Fruit fly (Drosophila melanogaster) whole organism, wandering third instar larva: Measurements from ENCODE around the gene CG32944.

ENCODE experiments used
- Abd-B ChIP-seq: fragments of >200 bp; optimal IDR thresholded peaks from 2 replicates; lab custom pipeline; 2017; ENCODE audit warnings: missing biosample characterization, missing genetic modification characterization
- CG32264 ChIP-seq: fragments of 200-800 bp; sonication (Bioruptor generic); optimal IDR thresholded peaks from 2 replicates; lab custom pipeline; 2016; ENCODE audit warnings: missing biosample characterization, missing genetic modification characterization
- CG9705 ChIP-seq: fragments of 200-800 bp; sonication (Bioruptor generic); optimal IDR thresholded peaks from 2 replicates; lab custom pipeline; 2018; ENCODE audit warnings: missing biosample characterization, mild to moderate bottlenecking, missing genetic modification characterization
- CrebA ChIP-seq: fragments of 200-800 bp; sonication (Bioruptor generic); optimal IDR thresholded peaks from 2 replicates; lab custom pipeline; 2016; ENCODE audit warnings: missing biosample characterization, mild to moderate bottlenecking, missing genetic modification characterization, borderline replicate concordance
- Dfd ChIP-seq: fragments of >200 bp; optimal IDR thresholded peaks from 2 replicates; lab custom pipeline; 2017; ENCODE audit warnings: missing biosample characterization, missing genetic modification characterization
- Dif ChIP-seq: fragments of 200-275, 200-300 bp; sonication (Bioruptor generic); optimal IDR thresholded peaks from 2 replicates; lab custom pipeline; 2018; ENCODE audit warnings: missing biosample characterization, missing genetic modification characterization; ENCODE audit not compliant: partially characterized antibody
- GATAd ChIP-seq: sonication (Bioruptor generic); optimal IDR thresholded peaks from 2 replicates; lab custom pipeline; 2016; ENCODE audit warnings: missing biosample characterization, missing genetic modification characterization
- HLH106 ChIP-seq: fragments of 200-800 bp; optimal IDR thresholded peaks from 3 replicates; lab custom pipeline; 2019; ENCODE audit warnings: missing biosample characterization, mild to moderate bottlenecking, missing genetic modification characterization, moderate library complexity
- Hnf4 ChIP-seq: fragments of 200-800 bp; sonication (Bioruptor generic); optimal IDR thresholded peaks from 2 replicates; lab custom pipeline; 2016; ENCODE audit warnings: missing biosample characterization, mild to moderate bottlenecking, missing genetic modification characterization
- Hr78 ChIP-seq: fragments of >200 bp; optimal IDR thresholded peaks from 2 replicates; lab custom pipeline; 2017; ENCODE audit warnings: missing biosample characterization, missing genetic modification characterization
- Hr83 ChIP-seq: fragments of 200-300 bp; sonication (Bioruptor generic); optimal IDR thresholded peaks from 2 replicates; lab custom pipeline; 2016; ENCODE audit warnings: missing biosample characterization, mild to moderate bottlenecking, missing genetic modification characterization, moderate library complexity; ENCODE audit not compliant: poor library complexity, severe bottlenecking
- Jra ChIP-seq: sonication (Bioruptor generic); optimal IDR thresholded peaks from 2 replicates; lab custom pipeline; 2016; ENCODE audit warnings: missing biosample characterization, missing genetic modification characterization
- Mio ChIP-seq: sonication (Bioruptor generic); optimal IDR thresholded peaks from 2 replicates; lab custom pipeline; 2016; ENCODE audit warnings: missing biosample characterization, missing genetic modification characterization
- Myc ChIP-seq: fragments of >200 bp; optimal IDR thresholded peaks from 2 replicates; lab custom pipeline; 2017
- N ChIP-seq: fragments of >200 bp; optimal IDR thresholded peaks from 2 replicates; lab custom pipeline; 2018; ENCODE audit warnings: missing biosample characterization, missing external identifiers, missing genetic modification characterization
- OdsH ChIP-seq: fragments of 200-800 bp; sonication (Bioruptor generic); optimal IDR thresholded peaks from 2 replicates; lab custom pipeline; 2016; ENCODE audit warnings: missing biosample characterization, mild to moderate bottlenecking, missing genetic modification characterization
- Rel ChIP-seq, 2 experiments: fragments of 200-800 bp; sonication (Bioruptor generic) in 1 of 2; optimal IDR thresholded peaks; 2 replicates in 1 of 2; 3 replicates in 1 of 2; lab custom pipeline; 2016 to 2019; ENCODE audit warnings: mild to moderate bottlenecking in 2 of 2, missing biosample characterization in 2 of 2, missing genetic modification characterization in 2 of 2, moderate library complexity in 1 of 2
- Sp1 ChIP-seq: fragments of 200-800 bp; sonication (Bioruptor generic); optimal IDR thresholded peaks from 3 replicates; lab custom pipeline; 2019; ENCODE audit warnings: missing biosample characterization, mild to moderate bottlenecking, missing genetic modification characterization, moderate library complexity
- Vsx2 ChIP-seq: fragments of 200-300, 225-300 bp; sonication (Bioruptor generic); optimal IDR thresholded peaks from 2 replicates; lab custom pipeline; 2018; ENCODE audit warnings: missing biosample characterization, missing genetic modification characterization; ENCODE audit not compliant: partially characterized antibody
- br ChIP-seq: fragments of 200-800 bp; sonication (Bioruptor generic); optimal IDR thresholded peaks from 2 replicates; lab custom pipeline; 2016; ENCODE audit warnings: missing biosample characterization, missing genetic modification characterization
- brk ChIP-seq: fragments of 200-800 bp; sonication (Bioruptor generic); optimal IDR thresholded peaks from 2 replicates; lab custom pipeline; 2016; ENCODE audit warnings: missing biosample characterization, mild to moderate bottlenecking, missing genetic modification characterization
- dl ChIP-seq, 2 experiments: fragments of 175-275, 200-275 bp in 1 of 2; fragments of 200-275 bp in 1 of 2; sonication (Bioruptor generic); optimal IDR thresholded peaks; lab custom pipeline; 2018; ENCODE audit warnings: mild to moderate bottlenecking in 2 of 2, missing biosample characterization in 2 of 2, missing genetic modification characterization in 2 of 2, moderate library complexity in 2 of 2; ENCODE audit not compliant: partially characterized antibody in 2 of 2, insufficient read depth in 1 of 2
- dmrt93B ChIP-seq: fragments of 200-800 bp; sonication (Bioruptor generic); optimal IDR thresholded peaks from 2 replicates; lab custom pipeline; 2018; ENCODE audit warnings: missing biosample characterization, mild to moderate bottlenecking, missing genetic modification characterization
- dsf ChIP-seq: sonication (Bioruptor generic); optimal IDR thresholded peaks from 2 replicates; lab custom pipeline; 2016; ENCODE audit warnings: missing biosample characterization, missing genetic modification characterization, borderline replicate concordance
- ey ChIP-seq: fragments of 200-800 bp; sonication (Bioruptor generic); optimal IDR thresholded peaks from 2 replicates; lab custom pipeline; 2016; ENCODE audit warnings: missing biosample characterization, missing genetic modification characterization
- foxo ChIP-seq, 2 experiments: fragments of 200-800 bp; sonication (Bioruptor generic); optimal IDR thresholded peaks; 2 replicates in 1 of 2; 3 replicates in 1 of 2; lab custom pipeline; 2016 to 2017; ENCODE audit warnings: missing biosample characterization in 2 of 2, missing genetic modification characterization in 2 of 2
- fru ChIP-seq: fragments of 200-800 bp; sonication (Bioruptor generic); optimal IDR thresholded peaks from 3 replicates; lab custom pipeline; 2016; ENCODE audit warnings: missing biosample characterization, mild to moderate bottlenecking, missing genetic modification characterization
- h ChIP-seq: fragments of 200-800 bp; sonication (Bioruptor generic); optimal IDR thresholded peaks from 3 replicates; lab custom pipeline; 2016; ENCODE audit warnings: missing biosample characterization, mild to moderate bottlenecking, missing genetic modification characterization
- jim ChIP-seq: fragments of 175-275, 200-325 bp; sonication (Bioruptor generic); optimal IDR thresholded peaks from 2 replicates; lab custom pipeline; 2016; ENCODE audit warnings: missing biosample characterization, mild to moderate bottlenecking, missing genetic modification characterization
- lola ChIP-seq: fragments of >200 bp; optimal IDR thresholded peaks from 2 replicates; lab custom pipeline; 2017; ENCODE audit warnings: missing biosample characterization, missing genetic modification characterization
- pan ChIP-seq: fragments of >200 bp; optimal IDR thresholded peaks from 2 replicates; lab custom pipeline; 2017
- psq ChIP-seq: fragments of 200-800 bp; sonication (Bioruptor generic); optimal IDR thresholded peaks from 3 replicates; lab custom pipeline; 2017; ENCODE audit warnings: missing biosample characterization, mild to moderate bottlenecking, missing genetic modification characterization, moderate library complexity
- rgr ChIP-seq: fragments of 200-800 bp; sonication (Bioruptor generic); optimal IDR thresholded peaks from 3 replicates; lab custom pipeline; 2016; ENCODE audit warnings: missing biosample characterization, mild to moderate bottlenecking, missing genetic modification characterization
- sage ChIP-seq: fragments of 200-800 bp; sonication (Bioruptor generic); optimal IDR thresholded peaks from 2 replicates; lab custom pipeline; 2016; ENCODE audit warnings: missing biosample characterization, mild to moderate bottlenecking, missing genetic modification characterization
- sv ChIP-seq: fragments of 200-800 bp; sonication (Bioruptor generic); optimal IDR thresholded peaks from 3 replicates; lab custom pipeline; 2016; ENCODE audit warnings: missing biosample characterization, missing genetic modification characterization
- tai ChIP-seq: sonication (Bioruptor generic); optimal IDR thresholded peaks from 2 replicates; lab custom pipeline; 2016; ENCODE audit warnings: missing biosample characterization, missing genetic modification characterization
- usp ChIP-seq: fragments of >200 bp; optimal IDR thresholded peaks from 2 replicates; lab custom pipeline; 2017; ENCODE audit warnings: missing biosample characterization, missing genetic modification characterization
- woc ChIP-seq: sonication (Bioruptor generic); optimal IDR thresholded peaks from 2 replicates; lab custom pipeline; 2016; ENCODE audit warnings: missing biosample characterization, mild to moderate bottlenecking, missing genetic modification characterization

Gene CG32944

DNA sequence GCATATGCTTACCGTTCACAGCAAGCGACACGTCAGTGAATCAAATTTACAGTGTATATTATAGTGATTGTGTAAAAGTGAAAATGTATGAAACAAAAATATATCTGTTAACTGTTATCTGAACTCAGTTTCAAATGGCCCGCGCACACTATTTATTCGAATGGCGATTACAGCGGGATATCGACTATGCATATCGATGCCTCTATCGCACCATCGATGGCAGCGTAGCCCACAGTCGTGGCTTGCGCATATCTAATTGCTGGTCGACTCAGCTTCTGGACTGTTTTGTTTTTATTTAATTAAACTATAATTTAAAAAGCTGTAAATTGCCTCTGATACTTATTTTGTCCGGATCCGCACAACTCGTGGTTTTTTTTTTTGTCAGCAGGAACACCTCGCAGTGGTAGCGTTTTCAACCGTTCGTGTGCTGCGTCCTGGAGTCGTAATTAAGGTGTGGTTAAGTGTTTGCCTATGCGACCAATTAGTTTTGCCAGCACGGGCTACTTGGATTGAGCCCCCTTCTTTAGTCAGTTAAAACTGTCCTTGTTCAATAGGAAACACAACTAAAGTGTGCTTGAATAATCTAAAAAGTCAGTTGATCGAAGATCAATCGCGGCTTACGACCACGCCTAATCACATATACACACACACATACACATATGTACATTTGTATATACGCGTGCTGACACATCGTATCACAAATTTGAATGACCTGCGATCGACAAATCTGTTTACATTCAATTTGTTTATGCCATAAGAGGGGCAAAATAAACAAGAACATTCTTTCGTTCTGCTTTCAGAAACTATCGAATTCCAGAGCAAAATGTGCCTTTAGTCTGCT lies 38.1 kb downstream of the CG32944 start, which contains the start of gene Cont:
Cont (plus strand) TSS at position 228 of the 841 bp plus-strand sequence.
- TF ChIP-seq h (peak; percentile 26), psq (GFP tag; lab: Kevin White, UChicago) (no peak), Hnf4 (GFP tag; lab: Kevin White, UChicago) (peak; percentile 62), Rel (GFP tag; optimal IDR thresholded peaks at IDR 0.05; lab: Kevin White, UChicago) (no peak), Rel (tag; optimal IDR thresholded peaks at IDR 0.05; lab: Kevin White, UChicago) (peak; percentile 10), dmrt93B (GFP tag; lab: Kevin White, UChicago) (no peak)
- TF ChIP-seq, all 38 proteins: peak for 3

DNA sequence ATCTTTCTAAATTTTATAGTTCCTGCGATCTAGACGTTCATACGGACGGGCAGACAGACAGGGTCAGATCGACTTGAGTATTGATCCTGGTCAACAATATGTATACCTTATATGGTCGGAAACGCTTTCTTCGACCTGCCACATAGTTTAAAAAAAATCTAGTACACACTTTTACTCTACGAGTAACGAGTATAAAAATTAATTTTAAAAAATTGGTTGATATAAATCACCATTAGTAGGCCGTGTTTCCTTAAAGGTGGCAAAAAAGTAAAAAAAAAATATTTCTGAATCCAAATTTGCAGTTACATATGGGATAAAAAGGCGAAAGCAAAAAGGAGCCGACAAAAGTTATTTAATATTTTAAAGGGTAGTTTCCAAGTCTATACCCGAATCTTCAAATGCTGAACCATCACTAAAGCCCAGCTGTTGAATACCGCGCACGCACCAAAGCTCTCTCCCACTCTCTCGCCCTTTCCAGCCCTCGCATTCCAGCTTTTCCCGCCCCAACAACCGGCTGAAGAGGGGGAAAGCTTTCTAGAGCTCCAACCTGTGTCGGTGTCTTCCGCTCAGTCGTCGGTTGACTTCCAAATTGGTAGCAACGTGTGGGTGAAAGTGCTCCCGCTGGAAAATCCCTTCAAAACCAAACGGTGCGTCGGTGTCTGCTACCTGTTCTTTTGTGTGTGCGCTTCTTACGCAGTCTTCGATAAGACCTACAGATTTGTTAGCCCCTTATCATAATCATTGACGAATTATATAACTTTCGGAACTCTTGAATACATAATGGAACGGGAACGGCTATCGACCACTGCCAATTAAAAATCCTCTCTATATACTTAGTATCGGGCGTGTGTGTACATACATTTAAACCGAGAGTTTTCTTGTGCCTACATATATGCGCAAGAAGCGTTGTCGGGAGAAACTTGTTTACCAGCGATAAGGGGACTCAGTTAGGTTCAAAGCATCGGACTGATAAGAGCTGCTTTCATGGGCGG lies 40.7 kb downstream of the CG32944 start, which contains the start of gene Sfxn1-3:
Sfxn1-3 (plus strand) TSS at position 238 of the 992 bp plus-strand sequence.
- TF ChIP-seq sage (GFP tag; lab: Kevin White, UChicago): no peak
- TF ChIP-seq dmrt93B (GFP tag; lab: Kevin White, UChicago): no peak
- TF ChIP-seq Hnf4 (GFP tag; lab: Kevin White, UChicago): peak; percentile 67
- peak in 1 of 2 experiments; percentile 45 for TF ChIP-seq foxo (GFP tag; optimal IDR thresholded peaks at IDR 0.05; lab: Kevin White, UChicago)
- TF ChIP-seq psq (GFP tag; lab: Kevin White, UChicago): peak; percentile 21
- no peak for TF ChIP-seq Myc (lab: Kevin White, UChicago)
- TF ChIP-seq OdsH (GFP tag; lab: Kevin White, UChicago): peak; percentile 61
- TF ChIP-seq Sp1 (GFP tag; lab: Kevin White, UChicago): peak; percentile 77
- TF ChIP-seq ey (GFP tag; lab: Kevin White, UChicago): no peak
- no peak for TF ChIP-seq dsf (GFP tag; lab: Kevin White, UChicago)
- no peak for TF ChIP-seq Abd-B (GFP tag; lab: Kevin White, UChicago)
- peak; percentile 8 for TF ChIP-seq HLH106
- peak; percentile 28 for TF ChIP-seq jim
- peak; percentile 56 for TF ChIP-seq rgr
- peak; percentile 75 for TF ChIP-seq Jra (GFP tag; lab: Kevin White, UChicago)
- TF ChIP-seq tai: no peak
- TF ChIP-seq Rel (GFP tag; optimal IDR thresholded peaks at IDR 0.05; lab: Kevin White, UChicago): no peak
- peak; percentile 83 for TF ChIP-seq Rel (tag; optimal IDR thresholded peaks at IDR 0.05; lab: Kevin White, UChicago)
- no peak for TF ChIP-seq Hr78 (GFP tag; lab: Kevin White, UChicago)
- TF ChIP-seq fru: no peak
- peak; percentile 53 to 55 for TF ChIP-seq dl (GFP tag; optimal IDR thresholded peaks at IDR 0.05; lab: Kevin White, UChicago; ENCODE audit: insufficient read depth in 1 of 2, partially characterized antibody in 2 of 2)
- no peak for TF ChIP-seq usp
- no peak for TF ChIP-seq Vsx2 (GFP tag; lab: Kevin White, UChicago)
- TF ChIP-seq Dfd (GFP tag; lab: Kevin White, UChicago): no peak
- peak; percentile 89 for TF ChIP-seq Dif (GFP tag; lab: Kevin White, UChicago)
- TF ChIP-seq Mio (GFP tag; lab: Kevin White, UChicago): no peak
- TF ChIP-seq Hr83 (GFP tag; lab: Kevin White, UChicago): peak; percentile 90
- TF ChIP-seq CG32264: no peak
- TF ChIP-seq CrebA (GFP tag; lab: Kevin White, UChicago): no peak
- peak; percentile 52 for TF ChIP-seq GATAd
- no peak for TF ChIP-seq N (GFP tag; lab: Kevin White, UChicago)
- no peak for TF ChIP-seq lola (GFP tag; lab: Kevin White, UChicago)
- peak; percentile 31 for TF ChIP-seq sv
- TF ChIP-seq woc (GFP tag; lab: Kevin White, UChicago): peak; percentile 84
- TF ChIP-seq brk (GFP tag; lab: Kevin White, UChicago): no peak
- peak; percentile 11 for TF ChIP-seq CG9705 (GFP tag; lab: Kevin White, UChicago)
- peak; percentile 74 for TF ChIP-seq h
- peak; percentile 64 for TF ChIP-seq br (GFP tag; lab: Kevin White, UChicago)
- TF ChIP-seq pan (lab: Kevin White, UChicago): no peak
